Fruit fly (Drosophila melanogaster) whole organism, prepupa: ENCODE measurements around the gene Cpr97Eb.

Source experiments
- CG10631 ChIP-seq: fragments of 200-800 bp; sonication (Bioruptor generic); optimal IDR thresholded peaks from 2 replicates; lab custom pipeline; 2016; ENCODE audit warnings: missing biosample characterization, missing genetic modification characterization
- CG11294 ChIP-seq: fragments of 200-800 bp; sonication (Bioruptor generic); IDR thresholded peaks from 2 replicates; pipeline ENCODE4 v1.3.6; 2022; ENCODE audit warnings: missing biosample characterization, missing genetic modification characterization
- CG11762 ChIP-seq: fragments of 200-800 bp; sonication (Bioruptor generic); optimal IDR thresholded peaks from 3 replicates; lab custom pipeline; 2016; ENCODE audit warnings: missing biosample characterization, missing genetic modification characterization; ENCODE audit not compliant: insufficient read depth
- CG15336 ChIP-seq: fragments of 200-800 bp; sonication (Bioruptor generic); IDR thresholded peaks from 2 replicates; pipeline ENCODE4 v1.3.6; 2022; ENCODE audit warnings: missing biosample characterization, missing genetic modification characterization
- CG1621 ChIP-seq: fragments of 200-800 bp; sonication (Bioruptor generic); optimal IDR thresholded peaks from 3 replicates; lab custom pipeline; 2018; ENCODE audit warnings: missing biosample characterization, mild to moderate bottlenecking, missing genetic modification characterization
- CG16779 ChIP-seq: fragments of 200-800 bp; sonication (Bioruptor generic); optimal IDR thresholded peaks from 3 replicates; lab custom pipeline; 2017; ENCODE audit warnings: missing biosample characterization, mild to moderate bottlenecking, missing genetic modification characterization
- CG31627 ChIP-seq: fragments of 200-800 bp; sonication (Bioruptor generic); optimal IDR thresholded peaks from 3 replicates; lab custom pipeline; 2016; ENCODE audit warnings: missing biosample characterization, missing genetic modification characterization
- CG32006 ChIP-seq: fragments of 200-800 bp; sonication (Bioruptor generic); optimal IDR thresholded peaks from 3 replicates; lab custom pipeline; 2017; ENCODE audit warnings: missing biosample characterization, mild to moderate bottlenecking, missing genetic modification characterization
- CG34406 ChIP-seq: fragments of 200-800 bp; sonication (Bioruptor generic); optimal IDR thresholded peaks from 3 replicates; lab custom pipeline; 2016; ENCODE audit warnings: missing biosample characterization, missing genetic modification characterization
- CG4318 ChIP-seq: fragments of 200-800 bp; sonication (Bioruptor generic); optimal IDR thresholded peaks from 3 replicates; lab custom pipeline; 2017; ENCODE audit warnings: missing biosample characterization, mild to moderate bottlenecking, missing genetic modification characterization
- CG6808 ChIP-seq: fragments of 200-800 bp; sonication (Bioruptor generic); optimal IDR thresholded peaks from 3 replicates; lab custom pipeline; 2017; ENCODE audit warnings: missing biosample characterization, missing genetic modification characterization, mild to moderate bottlenecking, moderate library complexity, missing genetic modification reagents
- CG7368 ChIP-seq: fragments of 200-800 bp; sonication (Bioruptor generic); optimal IDR thresholded peaks from 3 replicates; lab custom pipeline; 2016; ENCODE audit warnings: missing biosample characterization, missing genetic modification characterization
- CG8632 ChIP-seq: fragments of 200-800 bp; sonication (Bioruptor generic); optimal IDR thresholded peaks from 3 replicates; lab custom pipeline; 2016; ENCODE audit warnings: missing biosample characterization, missing genetic modification characterization
- CG9139 ChIP-seq: fragments of 200-800 bp; sonication (Bioruptor generic); optimal IDR thresholded peaks from 3 replicates; lab custom pipeline; 2017; ENCODE audit warnings: missing biosample characterization, mild to moderate bottlenecking, missing genetic modification characterization
- Eip75B ChIP-seq: fragments of 200-800 bp; sonication (Bioruptor generic); optimal IDR thresholded peaks from 3 replicates; lab custom pipeline; 2016; ENCODE audit warnings: missing biosample characterization, missing genetic modification characterization
- Eip78C ChIP-seq: fragments of 200-800 bp; sonication (Bioruptor generic); peaks from one replicate; lab custom pipeline; 2016; ENCODE audit warnings: missing biosample characterization, missing genetic modification characterization
- Eip93F ChIP-seq: fragments of 200-800 bp; sonication (Bioruptor generic); optimal IDR thresholded peaks from 2 replicates; lab custom pipeline; 2016; ENCODE audit warnings: missing biosample characterization, mild to moderate bottlenecking, missing genetic modification characterization
- Ets21C ChIP-seq: fragments of 200-800 bp; sonication (Bioruptor generic); optimal IDR thresholded peaks from 3 replicates; lab custom pipeline; 2016; ENCODE audit warnings: missing biosample characterization, missing genetic modification characterization
- Ets96B ChIP-seq: fragments of 200-800 bp; optimal IDR thresholded peaks from 2 replicates; lab custom pipeline; 2019; ENCODE audit warnings: missing biosample characterization, mild to moderate bottlenecking, missing genetic modification characterization, moderate library complexity
- Hr38 ChIP-seq: sonication (Bioruptor generic); optimal IDR thresholded peaks from 2 replicates; lab custom pipeline; 2016; ENCODE audit warnings: missing biosample characterization, missing genetic modification characterization
- Hr4 ChIP-seq: fragments of 200-800 bp; sonication (Bioruptor generic); optimal IDR thresholded peaks from 3 replicates; lab custom pipeline; 2016; ENCODE audit warnings: missing biosample characterization, missing genetic modification characterization
- Lpt ChIP-seq: fragments of 200-800 bp; sonication (Bioruptor generic); optimal IDR thresholded peaks from 3 replicates; lab custom pipeline; 2016; ENCODE audit warnings: missing biosample characterization, missing genetic modification characterization
- Sox102F ChIP-seq: fragments of 200-800 bp; sonication (Bioruptor generic); optimal IDR thresholded peaks from 2 replicates; lab custom pipeline; 2016; ENCODE audit warnings: missing biosample characterization, mild to moderate bottlenecking, missing genetic modification characterization
- Sox15 ChIP-seq: fragments of 200-800 bp; sonication (Bioruptor generic); optimal IDR thresholded peaks from 3 replicates; lab custom pipeline; 2016; ENCODE audit warnings: missing biosample characterization, missing genetic modification characterization
- achi ChIP-seq: fragments of 200-800 bp; sonication (Bioruptor generic); optimal IDR thresholded peaks from 3 replicates; lab custom pipeline; 2016; ENCODE audit warnings: missing biosample characterization, missing genetic modification characterization
- acj6 ChIP-seq: fragments of 200-800 bp; sonication (Bioruptor generic); optimal IDR thresholded peaks from 3 replicates; lab custom pipeline; 2016; ENCODE audit warnings: missing biosample characterization, missing genetic modification characterization
- cyc ChIP-seq: fragments of 200-800 bp; sonication (Bioruptor generic); optimal IDR thresholded peaks from 3 replicates; lab custom pipeline; 2016; ENCODE audit warnings: missing biosample characterization, missing genetic modification characterization
- dsx ChIP-seq: fragments of 200-800 bp; optimal IDR thresholded peaks from 3 replicates; lab custom pipeline; 2019; ENCODE audit warnings: missing biosample characterization, mild to moderate bottlenecking, missing genetic modification characterization, moderate library complexity; ENCODE audit not compliant: poor library complexity, severe bottlenecking
- eg ChIP-seq: fragments of 200-800 bp; sonication (Bioruptor generic); IDR thresholded peaks from 3 replicates; pipeline ENCODE4 v1.3.6; 2022; ENCODE audit warnings: missing biosample characterization, missing genetic modification characterization
- esn ChIP-seq: fragments of 200-800 bp; sonication (Bioruptor generic); optimal IDR thresholded peaks from 2 replicates; lab custom pipeline; 2016; ENCODE audit warnings: missing biosample characterization, mild to moderate bottlenecking, missing genetic modification characterization, moderate library complexity
- fd59A ChIP-seq: fragments of 200-800 bp; sonication (Bioruptor generic); optimal IDR thresholded peaks from 2 replicates; lab custom pipeline; 2017; ENCODE audit warnings: missing biosample characterization, mild to moderate bottlenecking, missing genetic modification characterization, missing genetic modification reagents
- fd85E ChIP-seq: fragments of 200-800 bp; sonication (Bioruptor generic); optimal IDR thresholded peaks from 3 replicates; lab custom pipeline; 2016; ENCODE audit warnings: missing biosample characterization, missing genetic modification characterization
- fkh ChIP-seq: fragments of 200-800 bp; sonication (Bioruptor generic); optimal IDR thresholded peaks from 3 replicates; lab custom pipeline; 2017; ENCODE audit warnings: missing biosample characterization, mild to moderate bottlenecking, missing genetic modification characterization, moderate library complexity
- lz ChIP-seq: fragments of 200-800 bp; sonication (Bioruptor generic); optimal IDR thresholded peaks from 3 replicates; lab custom pipeline; 2016; ENCODE audit warnings: missing biosample characterization, missing genetic modification characterization
- net ChIP-seq: fragments of 200-800 bp; sonication (Bioruptor generic); optimal IDR thresholded peaks from 3 replicates; lab custom pipeline; 2016; ENCODE audit warnings: missing biosample characterization, missing genetic modification characterization
- salr ChIP-seq, 2 experiments: fragments of 200-800 bp; sonication (Bioruptor generic); optimal IDR thresholded peaks; 3 replicates each; lab custom pipeline; 2016 to 2018; ENCODE audit warnings: missing biosample characterization in 2 of 2, missing genetic modification characterization in 2 of 2, mild to moderate bottlenecking in 1 of 2
- spab ChIP-seq: fragments of 200-800 bp; sonication (Bioruptor generic); optimal IDR thresholded peaks from 2 replicates; lab custom pipeline; 2017; ENCODE audit warnings: missing biosample characterization, mild to moderate bottlenecking, missing genetic modification characterization, missing genetic modification reagents
- ss ChIP-seq, 2 experiments: fragments of 200-800 bp; sonication (Bioruptor generic); optimal IDR thresholded peaks; 2 replicates in 1 of 2; 3 replicates in 1 of 2; lab custom pipeline; 2017 to 2018; ENCODE audit warnings: mild to moderate bottlenecking in 2 of 2, missing biosample characterization in 2 of 2, missing genetic modification characterization in 2 of 2, moderate library complexity in 1 of 2
- svp ChIP-seq: fragments of 200-800 bp; sonication (Bioruptor generic); peaks from one replicate; lab custom pipeline; 2016; ENCODE audit warnings: missing biosample characterization, missing genetic modification characterization
- topi ChIP-seq: fragments of 200-800 bp; sonication (Bioruptor generic); optimal IDR thresholded peaks from 3 replicates; lab custom pipeline; 2016; ENCODE audit warnings: missing biosample characterization, missing genetic modification characterization
- vri ChIP-seq: fragments of 200-800 bp; sonication (Bioruptor generic); optimal IDR thresholded peaks from 3 replicates; lab custom pipeline; 2016; ENCODE audit warnings: missing biosample characterization, mild to moderate bottlenecking, missing genetic modification characterization

Gene Cpr97Eb

DNA sequence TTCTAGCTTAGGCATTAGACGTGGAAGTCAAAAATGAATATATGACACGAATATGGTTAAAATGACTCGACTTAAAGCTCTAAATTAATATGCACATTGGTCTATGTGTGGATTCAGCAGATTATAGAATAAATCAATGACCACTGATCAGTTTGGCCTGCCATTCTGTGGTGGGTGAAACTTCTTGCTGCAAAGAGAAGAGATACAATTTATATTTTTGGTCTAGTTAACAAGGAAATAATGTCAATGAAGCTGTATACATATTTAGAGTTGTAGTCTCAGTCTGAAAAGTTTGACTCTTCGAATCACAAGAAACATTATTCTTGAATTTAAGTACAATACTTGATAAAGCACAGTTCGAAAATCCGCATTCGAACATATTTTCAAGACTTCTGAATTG, 25.8 kb downstream of the Cpr97Eb start, which contains the start of gene CG43935:
Gene CG43935 (plus strand): TSS at position 301 of the 400 bp plus-strand sequence.
- TF ChIP-seq CG8632 (GFP tag; lab: Kevin White, UChicago) (no peak), CG7368 (no peak), Eip93F (GFP tag; lab: Kevin White, UChicago) (no peak), net (GFP tag; lab: Kevin White, UChicago) (no peak), Eip78C (GFP tag; lab: Kevin White, UChicago) (no peak), cyc (no peak), CG1621 (no peak), Sox15 (GFP tag; lab: Kevin White, UChicago) (no peak), acj6 (GFP tag; lab: Kevin White, UChicago) (no peak), Sox102F (GFP tag; lab: Kevin White, UChicago) (no peak), CG11762 (GFP tag; lab: Kevin White, UChicago) (no peak)

dm6 chr3R:27064099-27064498, 26.8 kb downstream of the Cpr97Eb start, which contains the start of gene Nep5:
Nep5 (minus strand) TSS chr3R:27064199.
- TF ChIP-seq Ets21C (GFP tag; lab: Kevin White, UChicago) = no peak
- no peak for TF ChIP-seq lz (GFP tag; lab: Kevin White, UChicago)
- no peak for TF ChIP-seq CG32006 (GFP tag; lab: Kevin White, UChicago)
- TF ChIP-seq achi (GFP tag; lab: Kevin White, UChicago) = no peak

dm6 chr3R:27061916-27062315, 29.0 kb downstream of the Cpr97Eb start, which contains the start of gene CG34292:
CG34292 (plus strand) TSS chr3R:27062216.
- no peak for TF ChIP-seq CG7368
- no peak for TF ChIP-seq ss (GFP tag; optimal IDR thresholded peaks at IDR 0.05; lab: Kevin White, UChicago)
- TF ChIP-seq CG11294 (GFP tag; lab: Robert Waterston, UW) = no peak
- TF ChIP-seq Eip78C (GFP tag; lab: Kevin White, UChicago) = no peak
- no peak for TF ChIP-seq fkh (GFP tag; lab: Kevin White, UChicago)
- TF ChIP-seq Ets21C (GFP tag; lab: Kevin White, UChicago) = no peak
- TF ChIP-seq spab (GFP tag; lab: Kevin White, UChicago) = no peak
- TF ChIP-seq CG15336 (GFP tag; lab: Robert Waterston, UW) = no peak
- TF ChIP-seq fd59A (GFP tag; lab: Kevin White, UChicago) = no peak
- no peak for TF ChIP-seq CG10631 (GFP tag; lab: Kevin White, UChicago)
- TF ChIP-seq cyc = no peak
- TF ChIP-seq eg (GFP tag; lab: Robert Waterston, UW) = no peak
- no peak for TF ChIP-seq fd85E (GFP tag; lab: Kevin White, UChicago)
- TF ChIP-seq vri (GFP tag; lab: Kevin White, UChicago) = no peak
- no peak for TF ChIP-seq CG34406 (GFP tag; lab: Kevin White, UChicago)

- TF ChIP-seq dsx (GFP tag; lab: Kevin White, UChicago) (no peak), fd85E (GFP tag; lab: Kevin White, UChicago) (no peak), Eip78C (GFP tag; lab: Kevin White, UChicago) (no peak), Ets96B (tag; lab: Kevin White, UChicago) (no peak), svp (GFP tag; lab: Kevin White, UChicago) (peak; percentile 86)
Observed at dm6 chr3R:27056152-27056551, 34.8 kb downstream of the Cpr97Eb start.

DNA sequence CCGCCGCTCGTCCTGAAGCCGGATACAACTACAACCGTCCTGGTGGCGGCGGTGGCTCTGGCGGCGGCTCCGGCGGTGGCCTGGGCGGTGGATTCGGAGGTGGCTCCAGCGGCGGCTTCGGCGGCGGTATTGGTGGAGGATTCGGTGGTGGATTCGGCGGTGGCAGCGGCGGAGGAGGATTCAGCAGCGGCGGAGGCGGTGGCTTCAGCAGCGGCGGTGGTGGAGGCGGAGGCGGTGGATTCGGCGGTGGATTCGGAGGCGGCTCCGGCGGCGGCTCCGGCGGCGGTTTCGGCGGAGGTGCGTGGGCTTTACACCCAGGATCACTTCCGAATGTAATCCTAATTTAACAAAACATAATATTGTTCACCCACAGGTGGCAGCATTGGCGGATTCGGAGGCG, 41.4 kb downstream of the Cpr97Eb start:
- TF ChIP-seq topi (GFP tag; lab: Kevin White, UChicago) (no peak), svp (GFP tag; lab: Kevin White, UChicago) (no peak), net (GFP tag; lab: Kevin White, UChicago) (no peak), salr (GFP tag; optimal IDR thresholded peaks at IDR 0.05; lab: Kevin White, UChicago) (no peak), CG4318 (GFP tag; lab: Kevin White, UChicago) (no peak), Eip75B (GFP tag; lab: Kevin White, UChicago) (no peak), Hr38 (GFP tag; lab: Kevin White, UChicago) (no peak), CG9139 (GFP tag; lab: Kevin White, UChicago) (no peak), CG6808 (GFP tag; lab: Kevin White, UChicago) (no peak), Lpt (GFP tag; lab: Kevin White, UChicago) (no peak), CG16779 (no peak), Hr4 (GFP tag; lab: Kevin White, UChicago) (no peak), CG31627 (GFP tag; lab: Kevin White, UChicago) (no peak), ss (GFP tag; optimal IDR thresholded peaks at IDR 0.05; lab: Kevin White, UChicago) (no peak), esn (no peak), CG15336 (GFP tag; lab: Robert Waterston, UW) (no peak), achi (GFP tag; lab: Kevin White, UChicago) (no peak)
